Worm (Caenorhabditis elegans) whole organism, mixed stage, embryonic: ENCODE measurements around the gene K04C2.2.

Source experiments
- ces-1 ChIP-seq: fragments of 150-350 bp; optimal IDR thresholded peaks from 2 replicates; lab custom pipeline; 2014; ENCODE audit warnings: missing biosample characterization, missing genetic modification reagents, missing genetic modification characterization
- mls-2 ChIP-seq: sonication (generic microtip); optimal IDR thresholded peaks from 2 replicates; lab custom pipeline; 2016; ENCODE audit warnings: mild to moderate bottlenecking, missing genetic modification characterization, moderate library complexity, missing compliant biosample characterization
- nhr-237 ChIP-seq: fragments of 150-350 bp; optimal IDR thresholded peaks from 2 replicates; lab custom pipeline; 2014; ENCODE audit warnings: missing biosample characterization, missing genetic modification characterization
- sem-2 ChIP-seq: fragments of 200-800 bp; sonication (Bioruptor generic); optimal IDR thresholded peaks from 2 replicates; lab custom pipeline; 2018; ENCODE audit warnings: mild to moderate bottlenecking, missing genetic modification characterization, missing compliant biosample characterization
- unc-39 ChIP-seq: fragments of 150-350 bp; optimal IDR thresholded peaks from 2 replicates; lab custom pipeline; 2014; ENCODE audit warnings: missing biosample characterization, missing genetic modification characterization
- ztf-11 ChIP-seq: fragments of 150-350 bp; optimal IDR thresholded peaks from 2 replicates; lab custom pipeline; 2014; ENCODE audit warnings: missing biosample characterization, missing genetic modification characterization

DNA sequence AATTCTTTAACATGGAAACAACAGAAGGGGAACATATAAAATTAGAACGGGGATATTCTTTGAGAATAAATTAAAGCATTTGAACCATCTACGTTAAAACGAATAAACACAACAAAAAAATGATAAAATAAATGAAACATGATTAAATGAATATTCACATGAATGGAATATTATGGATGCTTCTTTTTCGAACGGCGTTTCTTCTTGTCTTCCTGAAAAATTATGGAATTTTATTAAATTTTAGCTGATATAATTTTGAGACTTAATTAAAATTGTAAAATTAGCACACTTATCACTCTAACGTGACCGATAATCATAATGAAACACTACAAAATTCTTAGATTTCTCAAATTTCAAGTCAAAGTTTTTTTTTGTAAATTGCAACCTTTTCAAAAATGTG, 11.0 kb downstream of the K04C2.2 start:
- no peak for TF ChIP-seq ces-1 (GFP tag; lab: Kevin White, UChicago)
- TF ChIP-seq ztf-11 (tag; lab: Kevin White, UChicago) = no peak
- TF ChIP-seq mls-2 (tag; lab: Kevin White, UChicago) = no peak
- no peak for TF ChIP-seq sem-2
- no peak for TF ChIP-seq nhr-237 (tag; lab: Kevin White, UChicago)
- no peak for TF ChIP-seq unc-39 (tag; lab: Kevin White, UChicago)
